Worm (Caenorhabditis elegans): ENCODE data around the gene srh-139.

- TF ChIP-seq ceh-82 (tag; optimal IDR thresholded peaks at IDR 0.05): no peak
- TF ChIP-seq nhr-11 (tag; optimal IDR thresholded peaks at IDR 0.05): no peak
- TF ChIP-seq nhr-77 (tag; optimal IDR thresholded peaks at IDR 0.05): no peak
- no peak for TF ChIP-seq mdl-1 (tag; optimal IDR thresholded peaks at IDR 0.05)
- TF ChIP-seq hmg-11 (tag; optimal IDR thresholded peaks at IDR 0.05): no peak
- no peak for TF ChIP-seq nhr-23 (tag; optimal IDR thresholded peaks at IDR 0.05)
- no peak for TF ChIP-seq ceh-28 (tag; optimal IDR thresholded peaks at IDR 0.05)
- TF ChIP-seq ceh-9 (tag; optimal IDR thresholded peaks at IDR 0.05): no peak
- no peak for TF ChIP-seq zag-1 (tag; optimal IDR thresholded peaks at IDR 0.05)
- TF ChIP-seq nhr-237 (tag; optimal IDR thresholded peaks at IDR 0.05): no peak
These were observed 25.1 kb upstream of the srh-139 start, which contains the start of gene str-15 for ce11 chrV:16458714-16459113.

Data from whole organism, L3 larva.